Worm (Caenorhabditis elegans) whole organism, L3 larva: ENCODE data around the gene zig-5.
A peak's percentile ranks its signal among the peaks of the same experiment; 100 is the strongest.

Experiments used
- aly-2 ChIP-seq: fragments of 150-350 bp; optimal IDR thresholded peaks from 2 replicates; lab custom pipeline; 2014; ENCODE audit warnings: missing biosample characterization, missing genetic modification characterization
- ama-1 ChIP-seq: fragments of 150-350 bp; optimal IDR thresholded peaks from 2 replicates; lab custom pipeline; 2018
- ceh-16 ChIP-seq: sonication (generic microtip); optimal IDR thresholded peaks from 2 replicates; lab custom pipeline; 2017; ENCODE audit warnings: missing biosample characterization, missing genetic modification characterization
- ceh-28 ChIP-seq: fragments of 150-350 bp; optimal IDR thresholded peaks from 2 replicates; lab custom pipeline; 2014; ENCODE audit warnings: missing biosample characterization, missing genetic modification reagents, missing genetic modification characterization
- ceh-82 ChIP-seq: fragments of 150-350 bp; optimal IDR thresholded peaks from 2 replicates; lab custom pipeline; 2014; ENCODE audit warnings: missing biosample characterization, missing genetic modification characterization
- ceh-9 ChIP-seq: sonication (generic microtip); optimal IDR thresholded peaks from 2 replicates; lab custom pipeline; 2018; ENCODE audit warnings: missing biosample characterization, missing genetic modification characterization
- daf-12 ChIP-seq: fragments of 150-350 bp; optimal IDR thresholded peaks from 2 replicates; lab custom pipeline; 2014; ENCODE audit warnings: missing biosample characterization, missing genetic modification reagents, missing genetic modification characterization
- elt-1 ChIP-seq: fragments of 150-350 bp; optimal IDR thresholded peaks from 2 replicates; lab custom pipeline; 2014; ENCODE audit warnings: missing biosample characterization, missing genetic modification characterization
- elt-2 ChIP-seq: sonication (generic microtip); optimal IDR thresholded peaks from 2 replicates; lab custom pipeline; 2016; ENCODE audit warnings: missing genetic modification reagents, mild to moderate bottlenecking, missing genetic modification characterization, missing compliant biosample characterization
- elt-3 ChIP-seq, 3 experiments: fragments of 150-350 bp in 1 of 3; sonication (generic microtip) in 2 of 3; optimal IDR thresholded peaks; 2 replicates in 2 of 3; 4 replicates in 1 of 3; lab custom pipeline; 2014 to 2017; ENCODE audit warnings: missing biosample characterization in 3 of 3, missing genetic modification characterization in 3 of 3
- eor-1 ChIP-seq, 2 experiments: fragments of 150-350 bp; optimal IDR thresholded peaks; 2 replicates each; lab custom pipeline; 2014 to 2018; ENCODE audit warnings: missing biosample characterization in 2 of 2, missing genetic modification characterization in 2 of 2
- fkh-10 ChIP-seq: sonication (generic microtip); optimal IDR thresholded peaks from 2 replicates; lab custom pipeline; 2017; ENCODE audit warnings: missing biosample characterization, missing genetic modification reagents, missing genetic modification characterization
- fkh-2 ChIP-seq: fragments of 150-350 bp; optimal IDR thresholded peaks from 2 replicates; lab custom pipeline; 2014; ENCODE audit warnings: missing biosample characterization, missing genetic modification reagents, missing genetic modification characterization
- hmg-11 ChIP-seq: sonication (generic microtip); optimal IDR thresholded peaks from 2 replicates; lab custom pipeline; 2016; ENCODE audit warnings: missing genetic modification characterization, missing compliant biosample characterization
- jun-1 ChIP-seq: fragments of 150-350 bp; optimal IDR thresholded peaks from 2 replicates; lab custom pipeline; 2014; ENCODE audit warnings: missing biosample characterization, missing genetic modification reagents, missing genetic modification characterization
- lin-15B ChIP-seq: fragments of 150-350 bp; optimal IDR thresholded peaks from 2 replicates; lab custom pipeline; 2014; ENCODE audit warnings: missing biosample characterization, missing genetic modification characterization
- lin-39 ChIP-seq: fragments of 150-350 bp; optimal IDR thresholded peaks from 2 replicates; lab custom pipeline; 2018; ENCODE audit warnings: missing biosample characterization, missing genetic modification reagents, missing genetic modification characterization
- lsy-12 ChIP-seq: sonication (generic microtip); optimal IDR thresholded peaks from 2 replicates; lab custom pipeline; 2016; ENCODE audit warnings: mild to moderate bottlenecking, missing genetic modification characterization, missing compliant biosample characterization
- mdl-1 ChIP-seq: fragments of 150-350 bp; optimal IDR thresholded peaks from 2 replicates; lab custom pipeline; 2014; ENCODE audit warnings: missing biosample characterization, missing genetic modification characterization
- mml-1 ChIP-seq: fragments of 150-350 bp; sonication (generic microtip); optimal IDR thresholded peaks from 3 replicates; lab custom pipeline; 2014; ENCODE audit warnings: missing biosample characterization, missing genetic modification characterization
- nfya-1 ChIP-seq: sonication (generic microtip); optimal IDR thresholded peaks from 2 replicates; lab custom pipeline; 2017; ENCODE audit warnings: missing genetic modification characterization, mild to moderate bottlenecking, missing compliant biosample characterization, antibody characterized with exemption, moderate library complexity; ENCODE audit not compliant: insufficient read depth
- nhr-11 ChIP-seq: fragments of 150-350 bp; optimal IDR thresholded peaks from 2 replicates; lab custom pipeline; 2014; ENCODE audit warnings: missing biosample characterization, missing genetic modification characterization
- nhr-12 ChIP-seq: fragments of 150-350 bp; optimal IDR thresholded peaks from 2 replicates; lab custom pipeline; 2014; ENCODE audit warnings: missing biosample characterization, missing genetic modification characterization
- nhr-237 ChIP-seq: fragments of 150-350 bp; optimal IDR thresholded peaks from 2 replicates; lab custom pipeline; 2014; ENCODE audit warnings: missing biosample characterization, missing genetic modification characterization
- nhr-28 ChIP-seq: fragments of 150-350 bp; optimal IDR thresholded peaks from 2 replicates; lab custom pipeline; 2014; ENCODE audit warnings: missing biosample characterization, missing genetic modification characterization
- nhr-76 ChIP-seq: fragments of 150-350 bp; sonication (generic microtip); optimal IDR thresholded peaks from 5 replicates; lab custom pipeline; 2014; ENCODE audit warnings: missing biosample characterization, missing genetic modification characterization
- nhr-77 ChIP-seq: fragments of 150-350 bp; optimal IDR thresholded peaks from 2 replicates; lab custom pipeline; 2014; ENCODE audit warnings: missing biosample characterization, missing genetic modification characterization
- pha-4 ChIP-seq: fragments of 150-350 bp; optimal IDR thresholded peaks from 2 replicates; lab custom pipeline; 2014; ENCODE audit warnings: missing biosample characterization, missing genetic modification reagents, missing genetic modification characterization
- skn-1 ChIP-seq: fragments of 150-350 bp; optimal IDR thresholded peaks from 2 replicates; lab custom pipeline; 2014; ENCODE audit warnings: missing biosample characterization, missing genetic modification characterization
- snpc-4 ChIP-seq: fragments of 150-350 bp; optimal IDR thresholded peaks from 2 replicates; lab custom pipeline; 2014; ENCODE audit warnings: missing biosample characterization, missing genetic modification characterization
- tbx-2 ChIP-seq: sonication (generic microtip); optimal IDR thresholded peaks from 2 replicates; lab custom pipeline; 2016; ENCODE audit warnings: mild to moderate bottlenecking, missing genetic modification characterization, missing compliant biosample characterization
- unc-62 ChIP-seq: fragments of 150-350 bp; sonication (generic microtip); optimal IDR thresholded peaks from 4 replicates; lab custom pipeline; 2014; ENCODE audit warnings: missing biosample characterization, missing genetic modification reagents, missing genetic modification characterization
- ztf-11 ChIP-seq: fragments of 150-350 bp; optimal IDR thresholded peaks from 2 replicates; lab custom pipeline; 2014; ENCODE audit warnings: missing biosample characterization, missing genetic modification characterization
- ztf-4 ChIP-seq: fragments of 150-350 bp; optimal IDR thresholded peaks from 2 replicates; lab custom pipeline; 2014; ENCODE audit warnings: missing biosample characterization, missing genetic modification characterization

zig-5 gene

ce11 chrIII:10908543-10908942, 44.8 kb downstream of the zig-5 start:
- TF ChIP-seq nhr-12 = no peak
- peak; percentile 16 for TF ChIP-seq elt-1 (tag; lab: Kevin White, UChicago)
- no peak for TF ChIP-seq ztf-4 (tag; lab: Kevin White, UChicago)
- TF ChIP-seq ztf-11 (tag; lab: Kevin White, UChicago) = no peak
- TF ChIP-seq, all 47 proteins: peak for 1

DNA sequence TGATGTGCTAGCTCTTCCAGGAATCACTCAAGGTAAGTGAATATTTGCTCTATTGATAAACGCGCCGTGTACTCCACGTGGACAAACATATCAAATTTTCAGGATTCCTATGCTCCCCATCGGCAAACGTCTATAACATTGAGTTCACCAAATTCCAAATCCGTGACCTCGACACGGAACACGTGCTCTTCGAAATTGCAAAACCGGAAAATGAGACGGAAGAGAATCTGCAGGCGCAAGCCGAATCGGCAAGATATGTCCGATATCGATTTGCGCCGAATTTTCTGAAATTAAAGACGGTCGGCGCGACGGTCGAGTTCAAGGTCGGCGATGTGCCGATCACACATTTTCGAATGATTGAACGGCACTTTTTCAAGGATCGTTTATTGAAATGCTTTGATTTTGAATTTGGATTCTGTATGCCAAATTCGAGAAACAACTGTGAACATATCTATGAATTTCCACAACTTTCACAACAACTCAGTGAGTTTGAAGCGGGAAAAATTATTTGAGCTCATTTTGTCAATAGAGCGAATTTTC, 45.6 kb downstream of the zig-5 start:
- TF ChIP-seq ztf-4 (tag; lab: Kevin White, UChicago) (no peak), snpc-4 (no peak), fkh-10 (GFP tag; lab: Kevin White, UChicago) (no peak), nhr-76 (no peak), elt-1 (tag; lab: Kevin White, UChicago) (peak; percentile 77)
- TF ChIP-seq, all 47 proteins: peak for 1

DNA sequence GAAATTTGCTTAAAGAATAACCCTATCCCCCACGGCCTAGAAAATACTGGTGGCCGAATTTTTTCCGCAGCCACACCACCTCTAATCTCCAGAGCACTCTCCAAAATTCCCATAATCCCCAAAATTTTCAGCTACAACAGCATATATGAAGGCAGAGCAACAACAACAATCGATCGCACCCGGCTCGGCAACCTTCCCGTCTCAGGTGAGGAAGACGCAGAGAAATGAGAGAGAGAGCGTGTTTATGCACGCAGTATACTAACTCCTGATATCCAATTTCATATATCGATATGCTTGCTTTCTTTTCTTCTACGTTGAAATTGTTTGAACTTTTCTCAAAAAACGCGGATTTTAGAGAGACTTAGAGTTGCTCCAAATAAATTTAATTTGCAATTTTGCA, 47.0 kb downstream of the zig-5 start:
- no peak for TF ChIP-seq nhr-28
- TF ChIP-seq mdl-1 (tag; lab: Kevin White, UChicago) = no peak
- no peak for TF ChIP-seq daf-12 (tag; lab: Kevin White, UChicago)
- TF ChIP-seq hmg-11 (tag; lab: Kevin White, UChicago) = peak; percentile 25
- no peak for TF ChIP-seq aly-2
- TF ChIP-seq ceh-82 (tag; lab: Kevin White, UChicago) = no peak
- TF ChIP-seq, all 47 proteins: peak for 1

DNA sequence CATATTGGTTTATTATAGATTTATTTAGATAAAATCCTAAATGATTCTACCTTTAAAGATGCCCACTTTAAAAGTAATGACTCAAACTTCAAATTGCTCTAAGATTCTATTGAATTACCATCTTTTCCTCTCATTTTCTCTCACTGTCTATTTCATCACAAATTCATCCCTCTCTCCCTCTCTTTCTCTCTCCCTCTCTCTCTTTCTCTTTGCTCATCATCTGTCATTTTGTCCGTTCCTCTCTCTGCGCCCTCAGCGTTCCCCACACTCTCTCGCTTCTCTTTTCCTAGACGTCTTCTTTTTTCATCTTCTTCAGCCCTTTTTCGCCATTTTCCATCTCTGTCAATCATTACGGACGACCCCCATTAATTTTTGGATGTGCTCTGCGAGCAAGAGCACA, 48.2 kb downstream of the zig-5 start:
- no peak for TF ChIP-seq nhr-237 (tag; lab: Kevin White, UChicago)
- TF ChIP-seq mml-1 = no peak
- TF ChIP-seq elt-1 (tag; lab: Kevin White, UChicago) = no peak
- TF ChIP-seq unc-62 = peak; percentile 29
- no peak for TF ChIP-seq nhr-12
- TF ChIP-seq hmg-11 (tag; lab: Kevin White, UChicago) = peak; percentile 68
- TF ChIP-seq lin-39 (tag; lab: Kevin White, UChicago) = peak; percentile 52
- TF ChIP-seq nfya-1 (tag; lab: Kevin White, UChicago) = peak; percentile 62
- peak; percentile 80 for TF ChIP-seq ceh-82 (tag; lab: Kevin White, UChicago)
- no peak for TF ChIP-seq snpc-4
- TF ChIP-seq lsy-12 = no peak
- TF ChIP-seq pha-4 (tag; lab: Kevin White, UChicago) = no peak
- no peak for TF ChIP-seq ceh-28 (tag; lab: Kevin White, UChicago)
- TF ChIP-seq lin-15B (tag; lab: Kevin White, UChicago) = peak; percentile 16
- TF ChIP-seq nhr-11 = no peak
- peak; percentile 2 for TF ChIP-seq jun-1 (tag; lab: Kevin White, UChicago)

ce11 chrIII:10904320-10904961, 48.9 kb downstream of the zig-5 start:
- TF ChIP-seq ceh-82 (tag; lab: Kevin White, UChicago) (no peak), elt-1 (tag; lab: Kevin White, UChicago) (peak; percentile 68)

ce11 chrIII:10903009-10903609, 50.2 kb downstream of the zig-5 start:
- TF ChIP-seq nhr-28 (no peak), fkh-10 (GFP tag; lab: Kevin White, UChicago) (peak; percentile 71), nfya-1 (tag; lab: Kevin White, UChicago) (peak; percentile 38), nhr-76 (no peak), snpc-4 (peak; percentile 39), lin-15B (tag; lab: Kevin White, UChicago) (peak; percentile 21), unc-62 (no peak), lin-39 (tag; lab: Kevin White, UChicago) (peak; percentile 18), eor-1 (tag; optimal IDR thresholded peaks at IDR 0.05; lab: Kevin White, UChicago) (no peak), nhr-11 (peak; percentile 16)
- TF ChIP-seq, all 47 proteins: peak for 6

ce11 chrIII:10902341-10902740, 51.0 kb downstream of the zig-5 start, which contains the start of gene unc-119:
Gene unc-119, plus strand, starts transcription at chrIII:10902641.
- TF ChIP-seq elt-2 (tag; lab: Kevin White, UChicago) (no peak), tbx-2 (tag; lab: Kevin White, UChicago) (no peak), ama-1 (lab: Kevin White, UChicago) (no peak), nhr-237 (tag; lab: Kevin White, UChicago) (no peak), nhr-77 (tag; lab: Kevin White, UChicago) (no peak), ceh-82 (tag; lab: Kevin White, UChicago) (no peak), ceh-16 (no peak), nfya-1 (tag; lab: Kevin White, UChicago) (no peak), ceh-28 (tag; lab: Kevin White, UChicago) (no peak), skn-1 (tag; lab: Kevin White, UChicago) (no peak), ceh-9 (tag; lab: Kevin White, UChicago) (no peak), lin-39 (tag; lab: Kevin White, UChicago) (no peak), eor-1 (tag; optimal IDR thresholded peaks at IDR 0.05; lab: Kevin White, UChicago) (no peak), nhr-12 (no peak), elt-3 (tag; optimal IDR thresholded peaks at IDR 0.05; lab: Kevin White, UChicago) (no peak), fkh-2 (no peak), elt-1 (tag; lab: Kevin White, UChicago) (no peak)
- TF ChIP-seq, all 47 proteins: peak for 0
